Fruit fly (Drosophila melanogaster): Measurements from ENCODE around the gene CG12728.

dm6 chrX:5992767-5993325 lies 50.4 kb downstream of the CG12728 start:
- TF ChIP-seq ovo (GFP tag; optimal IDR thresholded peaks at IDR 0.05) (no peak), kay (GFP tag; ENCODE audit: borderline replicate concordance) (no peak), bab1 (GFP tag; optimal IDR thresholded peaks at IDR 0.05) (no peak), CG14711 (tag; optimal IDR thresholded peaks at IDR 0.05) (no peak), CG12768 (GFP tag; optimal IDR thresholded peaks at IDR 0.05) (no peak), cnc (optimal IDR thresholded peaks at IDR 0.05) (no peak), Hr96 (GFP tag; optimal IDR thresholded peaks at IDR 0.05) (no peak), Clk (GFP tag; optimal IDR thresholded peaks at IDR 0.05) (no peak), CG5204 (GFP tag; optimal IDR thresholded peaks at IDR 0.05) (no peak), CG1620 (GFP tag; optimal IDR thresholded peaks at IDR 0.05) (no peak), CG7045 (GFP tag; optimal IDR thresholded peaks at IDR 0.05) (no peak), cic (GFP tag; optimal IDR thresholded peaks at IDR 0.05) (no peak), CG7101 (tag; optimal IDR thresholded peaks at IDR 0.05) (no peak)

All from whole organism, adult.